Worm (Caenorhabditis elegans) whole organism, late embryonic: ENCODE results near the gene T20G5.13.

Experiments used
- ceh-30 ChIP-seq: fragments of 150-350 bp; optimal IDR thresholded peaks from 2 replicates; lab custom pipeline; 2014; ENCODE audit warnings: missing biosample characterization, missing genetic modification characterization
- dve-1 ChIP-seq: sonication (generic microtip); optimal IDR thresholded peaks from 2 replicates; lab custom pipeline; 2017; ENCODE audit warnings: antibody characterized with exemption, mild to moderate bottlenecking, missing genetic modification characterization, missing compliant biosample characterization
- gmeb-2 ChIP-seq: sonication (generic microtip); optimal IDR thresholded peaks from 2 replicates; lab custom pipeline; 2016; ENCODE audit warnings: missing genetic modification characterization, inconsistent platforms, missing compliant biosample characterization
- hlh-6 ChIP-seq: sonication (generic microtip); optimal IDR thresholded peaks from 2 replicates; lab custom pipeline; 2016; ENCODE audit warnings: missing genotype, missing genetic modification characterization, missing compliant biosample characterization
- syd-9 ChIP-seq: sonication (generic microtip); optimal IDR thresholded peaks from 2 replicates; lab custom pipeline; 2016; ENCODE audit warnings: mild to moderate bottlenecking, missing genetic modification characterization, moderate library complexity, missing compliant biosample characterization
- unc-86 ChIP-seq: sonication (generic microtip); optimal IDR thresholded peaks from 2 replicates; lab custom pipeline; 2016; ENCODE audit warnings: missing genetic modification characterization, missing compliant biosample characterization

ce11 chrIII:10153003-10153402 is 48.1 kb downstream of the T20G5.13 start:
- TF ChIP-seq syd-9 (tag; lab: Kevin White, UChicago) (no peak), dve-1 (no peak), gmeb-2 (tag; lab: Kevin White, UChicago) (no peak), unc-86 (tag; lab: Kevin White, UChicago) (no peak), ceh-30 (no peak), hlh-6 (no peak)
